Worm (Caenorhabditis elegans) whole organism, early embryonic: ENCODE results near the gene ZK616.2.

Source experiments
- B0310.2 ChIP-seq: sonication (generic microtip); optimal IDR thresholded peaks from 2 replicates; lab custom pipeline; 2016; ENCODE audit warnings: mild to moderate bottlenecking, missing genetic modification characterization, missing compliant biosample characterization
- F13C5.2 ChIP-seq: sonication (generic microtip); optimal IDR thresholded peaks from 2 replicates; lab custom pipeline; 2017; ENCODE audit warnings: mild to moderate bottlenecking, missing genetic modification characterization, inconsistent platforms, missing compliant biosample characterization
- aly-1 ChIP-seq: sonication (generic microtip); optimal IDR thresholded peaks from 2 replicates; lab custom pipeline; 2016; ENCODE audit warnings: missing genetic modification characterization, missing compliant biosample characterization
- ama-1 ChIP-seq: fragments of 150-350 bp; optimal IDR thresholded peaks from 2 replicates; lab custom pipeline; 2014
- ceh-13 ChIP-seq: fragments of 200-800 bp; sonication (Bioruptor generic); optimal IDR thresholded peaks from 2 replicates; lab custom pipeline; 2018; ENCODE audit warnings: mild to moderate bottlenecking, missing genetic modification characterization, missing compliant biosample characterization
- ceh-36 ChIP-seq: sonication (generic microtip); optimal IDR thresholded peaks from 2 replicates; lab custom pipeline; 2016; ENCODE audit warnings: missing genetic modification characterization, inconsistent platforms, missing compliant biosample characterization
- ets-7 ChIP-seq: sonication (generic microtip); optimal IDR thresholded peaks from 2 replicates; lab custom pipeline; 2016; ENCODE audit warnings: missing genotype, missing genetic modification characterization, missing compliant biosample characterization
- flt-1 ChIP-seq: fragments of 200-800 bp; sonication (Bioruptor generic); IDR thresholded peaks from 2 replicates; pipeline ENCODE4 v1.3.6; 2022; ENCODE audit warnings: missing genetic modification characterization, missing compliant biosample characterization
- hmbx-1 ChIP-seq: sonication (generic microtip); optimal IDR thresholded peaks from 2 replicates; lab custom pipeline; 2016; ENCODE audit warnings: mild to moderate bottlenecking, missing genetic modification characterization, missing compliant biosample characterization
- hmg-4 ChIP-seq: fragments of 200-800 bp; sonication (Bioruptor generic); optimal IDR thresholded peaks from 2 replicates; lab custom pipeline; 2018; ENCODE audit warnings: mild to moderate bottlenecking, missing genetic modification characterization, missing compliant biosample characterization
- hnd-1 ChIP-seq: sonication (generic microtip); optimal IDR thresholded peaks from 2 replicates; lab custom pipeline; 2016; ENCODE audit warnings: missing genetic modification characterization, missing compliant biosample characterization
- pes-1 ChIP-seq: fragments of 200-800 bp; sonication (Bioruptor generic); IDR thresholded peaks from 2 replicates; pipeline ENCODE4 v1.3.6; 2022; ENCODE audit warnings: missing genetic modification reagents, missing genetic modification characterization, missing compliant biosample characterization
- scrt-1 ChIP-seq: fragments of 200-800 bp; sonication (Bioruptor generic); IDR thresholded peaks from 2 replicates; pipeline ENCODE4 v1.3.6; 2022; ENCODE audit warnings: missing genetic modification characterization, missing compliant biosample characterization
- sea-1 ChIP-seq: fragments of 200-800 bp; sonication (Bioruptor generic); conservative IDR thresholded peaks from 2 replicates; pipeline ENCODE4 v1.3.6; 2022; ENCODE audit warnings: missing genetic modification characterization, missing compliant biosample characterization
- tbx-11 ChIP-seq: fragments of 200-800 bp; sonication (Bioruptor generic); IDR thresholded peaks from 2 replicates; pipeline ENCODE4 v1.3.6; 2022; ENCODE audit warnings: missing genetic modification characterization, missing compliant biosample characterization
- tbx-37 ChIP-seq: fragments of 200-800 bp; sonication (Bioruptor generic); conservative IDR thresholded peaks from 2 replicates; pipeline ENCODE4 v1.3.6; 2022; ENCODE audit warnings: missing genetic modification reagents, missing genetic modification characterization, missing compliant biosample characterization
- tra-4 ChIP-seq: sonication (generic microtip); optimal IDR thresholded peaks from 2 replicates; lab custom pipeline; 2017; ENCODE audit warnings: missing genetic modification characterization, missing compliant biosample characterization

Gene ZK616.2

DNA sequence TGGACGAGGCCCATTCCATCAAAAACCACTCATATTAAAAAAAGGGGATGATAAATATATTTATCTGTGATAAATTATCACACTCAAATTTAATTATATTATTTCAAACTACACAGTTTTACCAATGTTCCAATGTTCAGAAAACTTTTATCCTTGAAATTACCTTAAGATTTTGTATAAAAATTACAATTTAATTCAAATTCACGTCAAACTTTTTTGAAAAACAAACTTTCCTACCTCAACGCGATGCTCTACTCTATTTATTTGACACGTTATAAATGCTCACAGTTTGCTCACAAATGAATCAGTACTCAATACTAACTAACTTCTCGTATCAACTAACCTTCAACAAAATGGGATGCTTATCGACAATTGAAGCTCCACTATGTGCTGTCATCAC lies 15.0 kb upstream of the ZK616.2 start, which contains the start of gene F41H10.1:
F41H10.1 (plus strand) TSS at position 301 of the 400 bp plus-strand sequence.
- TF ChIP-seq tbx-37 (no peak), flt-1 (GFP tag; lab: Robert Waterston, UW) (no peak)

DNA sequence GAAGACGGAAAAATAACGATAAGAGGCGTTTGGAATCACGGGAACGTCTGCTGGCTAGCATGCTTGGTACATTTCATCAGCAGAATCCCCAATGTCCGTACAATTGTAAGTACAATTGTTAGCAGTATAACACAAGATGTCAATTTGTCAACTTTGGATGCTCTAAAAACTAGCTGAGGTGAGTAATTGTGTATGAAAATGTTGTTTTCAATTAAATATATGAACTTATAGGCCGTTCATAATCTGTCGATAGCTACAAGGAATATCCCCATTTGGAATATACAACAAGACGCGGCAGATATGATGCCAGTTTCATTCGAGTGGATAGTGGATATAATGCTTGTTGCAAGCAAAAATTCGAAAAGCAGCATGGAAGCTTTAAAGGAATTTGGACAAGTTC lies 12.6 kb upstream of the ZK616.2 start, which contains the start of gene F41H10.12:
F41H10.12 (plus strand) TSS at position 301 of the 400 bp plus-strand sequence.
- TF ChIP-seq hmbx-1 (no peak), B0310.2 (tag; lab: Kevin White, UChicago) (no peak), hnd-1 (tag; lab: Kevin White, UChicago) (no peak), tra-4 (tag; lab: Kevin White, UChicago) (no peak), ceh-13 (no peak), ets-7 (tag; lab: Kevin White, UChicago) (no peak), tbx-37 (no peak), hmg-4 (GFP tag; lab: Kevin White, UChicago) (no peak), F13C5.2 (tag; lab: Kevin White, UChicago) (no peak)

DNA sequence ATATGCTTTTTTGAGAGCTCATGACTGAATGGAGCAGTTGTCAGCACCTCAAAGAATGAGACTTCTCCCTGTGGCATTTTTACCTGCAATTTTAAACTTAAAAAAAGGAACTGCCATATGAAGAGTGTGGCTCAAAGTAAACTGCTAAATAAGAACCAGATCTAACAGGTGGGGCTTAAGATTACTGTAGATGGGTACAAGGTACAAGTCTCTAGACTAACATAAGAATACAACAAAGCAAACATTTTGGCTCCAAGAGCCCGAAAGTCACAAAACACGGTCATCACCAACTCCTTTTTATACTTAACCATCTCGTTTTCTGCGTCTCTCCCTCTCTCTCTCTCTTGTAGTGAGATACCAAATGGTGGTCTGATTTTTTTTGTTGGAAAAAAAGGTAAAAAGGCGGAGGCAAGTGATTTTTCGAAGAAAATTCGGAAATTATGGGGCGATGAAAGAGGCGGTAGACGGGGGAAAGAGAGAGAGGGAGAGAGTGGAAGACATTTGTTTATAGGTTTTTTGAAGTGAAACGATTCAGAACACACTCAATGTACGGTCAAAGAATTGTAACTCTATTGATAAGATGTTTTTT lies 9.1 kb upstream of the ZK616.2 start, which contains the start of gene elo-6:
elo-6 (minus strand) TSS at position 83 of the 589 bp plus-strand sequence.
- TF ChIP-seq hmbx-1 = no peak
- no peak for TF ChIP-seq tbx-11 (GFP tag; lab: Robert Waterston, UW)
- no peak for TF ChIP-seq hnd-1 (tag; lab: Kevin White, UChicago)

DNA sequence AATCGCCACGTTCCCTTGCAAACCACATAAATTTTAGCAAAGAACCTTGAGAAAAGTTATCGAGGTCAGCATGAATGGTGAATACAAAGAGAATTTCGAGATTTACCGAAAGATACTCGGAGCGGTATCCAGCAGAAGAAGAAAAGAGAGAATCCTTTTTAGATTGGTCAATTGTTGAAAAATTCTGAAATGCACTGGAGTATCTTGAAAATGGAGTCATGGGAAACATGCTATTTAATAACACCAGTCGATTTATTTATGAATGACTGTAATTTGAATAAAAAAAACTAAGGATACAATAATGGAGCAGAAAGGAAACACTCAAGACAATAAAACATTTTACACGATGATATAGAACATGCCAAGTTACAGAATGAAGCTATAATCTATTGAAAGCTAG lies 7.7 kb upstream of the ZK616.2 start:
- TF ChIP-seq sea-1 (no peak), pes-1 (GFP tag; lab: Robert Waterston, UW) (no peak), tbx-11 (GFP tag; lab: Robert Waterston, UW) (no peak), ceh-13 (no peak), B0310.2 (tag; lab: Kevin White, UChicago) (no peak), hmbx-1 (no peak), flt-1 (GFP tag; lab: Robert Waterston, UW) (no peak), hmg-4 (GFP tag; lab: Kevin White, UChicago) (no peak)

DNA sequence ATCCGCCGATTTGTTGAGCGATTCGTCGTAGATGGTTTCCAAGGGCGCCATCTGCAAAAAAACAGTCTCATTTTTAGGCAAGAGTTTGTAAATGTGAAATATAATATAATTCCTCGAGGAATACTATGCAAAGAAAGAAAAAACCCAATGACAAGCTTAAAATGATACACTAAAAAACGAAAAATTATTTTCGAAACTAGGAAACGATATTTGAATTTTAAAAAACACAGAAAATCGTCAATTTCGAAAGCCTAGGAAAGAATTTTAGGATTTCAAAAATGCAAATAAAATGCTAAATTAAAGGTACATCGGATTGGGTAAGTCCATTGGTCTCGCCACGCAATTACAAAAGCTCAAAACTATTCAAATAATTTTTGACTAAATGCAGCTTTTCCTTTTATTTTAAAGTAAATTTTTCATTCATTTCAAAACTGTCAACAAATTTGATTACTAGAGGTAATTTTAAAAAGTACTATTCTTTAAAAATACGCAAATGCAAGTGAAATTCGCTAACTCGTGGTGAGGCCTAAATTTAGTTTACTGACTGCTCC lies 6.1 kb upstream of the ZK616.2 start, which contains the start of the genes htp-1 and ZK616.5:
htp-1 (minus strand) TSS at position 51 of the 551 bp plus-strand sequence.
ZK616.5 (plus strand) TSS at position 423 of the 551 bp plus-strand sequence.
- TF ChIP-seq B0310.2 (tag; lab: Kevin White, UChicago) (no peak), hnd-1 (tag; lab: Kevin White, UChicago) (no peak), tbx-11 (GFP tag; lab: Robert Waterston, UW) (no peak), ceh-13 (no peak), sea-1 (no peak), scrt-1 (no peak), flt-1 (GFP tag; lab: Robert Waterston, UW) (no peak), aly-1 (no peak)

DNA sequence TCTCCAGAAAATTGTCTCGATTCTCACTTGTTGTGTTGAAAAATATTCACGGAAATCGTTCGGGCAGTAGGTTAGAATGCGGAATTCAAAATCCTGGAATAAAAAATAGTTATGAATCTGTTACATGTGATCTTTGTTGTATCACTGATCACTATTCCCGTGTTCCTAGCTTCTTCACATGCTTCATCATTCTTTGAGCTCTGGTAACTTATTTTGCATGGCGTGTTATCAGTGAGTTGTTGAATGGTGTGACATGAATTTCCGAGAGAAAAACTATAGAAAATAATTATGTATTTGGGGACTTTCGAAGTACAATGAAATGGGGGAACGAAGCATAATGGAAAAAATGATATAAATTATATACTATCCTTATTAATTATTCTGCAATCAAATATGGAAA lies 4.1 kb upstream of the ZK616.2 start:
- no peak for TF ChIP-seq B0310.2 (tag; lab: Kevin White, UChicago)
- TF ChIP-seq pes-1 (GFP tag; lab: Robert Waterston, UW) = no peak
- TF ChIP-seq hnd-1 (tag; lab: Kevin White, UChicago) = no peak
- no peak for TF ChIP-seq scrt-1
- TF ChIP-seq tra-4 (tag; lab: Kevin White, UChicago) = no peak
- TF ChIP-seq flt-1 (GFP tag; lab: Robert Waterston, UW) = no peak
- no peak for TF ChIP-seq hmg-4 (GFP tag; lab: Kevin White, UChicago)
- no peak for TF ChIP-seq ets-7 (tag; lab: Kevin White, UChicago)
- no peak for TF ChIP-seq tbx-37
- no peak for TF ChIP-seq ceh-36

DNA sequence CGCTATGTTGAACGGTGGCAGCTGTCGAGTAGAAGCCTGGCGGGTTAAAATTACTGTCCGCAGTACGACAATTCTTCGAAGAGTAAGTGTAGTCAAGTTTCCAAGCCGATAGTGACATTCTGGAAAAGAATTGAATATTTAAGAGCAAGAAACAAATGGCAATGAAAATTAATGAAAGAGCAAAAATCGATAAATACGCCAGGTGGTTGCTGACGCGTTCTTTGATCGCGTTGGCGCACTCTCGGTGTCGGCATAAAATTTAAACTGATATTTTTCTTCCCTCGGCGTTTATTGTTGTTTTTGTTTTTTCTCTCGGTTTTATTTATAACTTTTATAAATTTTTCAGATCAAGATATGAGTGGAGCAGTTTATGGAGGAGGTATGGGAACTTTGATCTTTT lies 3.0 kb upstream of the ZK616.2 start, which contains the start of the genes perm-3 and swsn-6:
perm-3 (minus strand) TSS at position 118 of the 400 bp plus-strand sequence.
swsn-6 (plus strand) TSS at position 347 of the 400 bp plus-strand sequence.
- TF ChIP-seq F13C5.2 (tag; lab: Kevin White, UChicago) (peak; percentile 20), ama-1 (lab: Kevin White, UChicago) (no peak)

DNA sequence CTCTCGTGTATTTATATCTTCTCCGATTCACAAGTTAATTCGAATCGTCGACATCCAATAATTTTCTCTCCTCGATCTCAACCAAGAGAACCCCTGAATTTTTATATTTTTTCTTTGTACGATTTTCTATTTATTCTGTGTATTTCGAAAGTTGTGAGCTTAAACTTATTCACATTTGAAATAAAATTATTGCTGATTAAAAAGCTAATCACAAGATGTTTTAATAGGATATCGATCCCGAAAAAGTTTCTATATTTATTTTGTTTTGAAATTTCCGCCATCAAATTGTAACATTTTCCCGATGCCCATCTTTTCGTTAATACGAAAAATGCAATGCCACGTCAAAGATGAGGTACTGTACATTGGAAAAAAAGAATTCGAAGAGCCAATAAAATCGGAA lies 870 bp upstream of the ZK616.2 start, which contains the start of gene ZK616.3:
ZK616.3 (plus strand) TSS at position 301 of the 400 bp plus-strand sequence.
- TF ChIP-seq ceh-13 (no peak), hmg-4 (GFP tag; lab: Kevin White, UChicago) (no peak), ama-1 (lab: Kevin White, UChicago) (no peak), tbx-37 (no peak), hnd-1 (tag; lab: Kevin White, UChicago) (no peak), aly-1 (no peak), pes-1 (GFP tag; lab: Robert Waterston, UW) (no peak), sea-1 (no peak), ets-7 (tag; lab: Kevin White, UChicago) (no peak)

DNA sequence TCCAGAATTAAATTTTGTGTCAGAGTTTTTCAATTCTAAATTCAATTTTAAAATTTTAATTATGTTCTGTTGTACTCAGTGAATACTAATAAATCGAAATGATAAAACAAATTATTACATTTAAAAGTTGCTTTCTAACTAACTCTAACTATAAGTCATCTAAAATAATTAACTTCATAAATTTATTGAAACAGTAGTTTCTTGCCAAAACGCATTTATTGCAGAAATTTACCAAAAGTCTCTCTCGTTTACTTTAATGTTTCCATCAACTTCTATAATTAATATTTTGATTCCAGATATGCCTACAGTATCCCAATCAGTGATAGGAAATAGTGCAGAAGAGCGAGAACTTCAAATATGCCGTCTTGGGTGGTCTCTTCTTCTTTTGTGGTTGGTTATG lies 3.0 kb downstream of the ZK616.2 start, which contains the start of gene ZK616.1:
ZK616.1 (plus strand) TSS at position 301 of the 400 bp plus-strand sequence.
- no peak for TF ChIP-seq ama-1 (lab: Kevin White, UChicago)
- TF ChIP-seq aly-1 = no peak
- no peak for TF ChIP-seq ets-7 (tag; lab: Kevin White, UChicago)
- no peak for TF ChIP-seq F13C5.2 (tag; lab: Kevin White, UChicago)
- no peak for TF ChIP-seq hnd-1 (tag; lab: Kevin White, UChicago)
- no peak for TF ChIP-seq pes-1 (GFP tag; lab: Robert Waterston, UW)
- TF ChIP-seq hmg-4 (GFP tag; lab: Kevin White, UChicago) = no peak
- TF ChIP-seq hmbx-1 = no peak
- TF ChIP-seq tbx-37 = no peak
- TF ChIP-seq ceh-36 = no peak
- no peak for TF ChIP-seq B0310.2 (tag; lab: Kevin White, UChicago)
- TF ChIP-seq tra-4 (tag; lab: Kevin White, UChicago) = no peak
- no peak for TF ChIP-seq scrt-1
- TF ChIP-seq tbx-11 (GFP tag; lab: Robert Waterston, UW) = no peak
- no peak for TF ChIP-seq sea-1
